Worm (Caenorhabditis elegans) whole organism, L1 larva: ENCODE results near the gene cutl-27.

Source experiments
- lin-14 ChIP-seq: fragments of 200-800 bp; sonication (Bioruptor generic); optimal IDR thresholded peaks from 2 replicates; lab custom pipeline; 2018; ENCODE audit warnings: mild to moderate bottlenecking, missing genetic modification characterization, moderate library complexity, missing compliant biosample characterization
- snpc-4 ChIP-seq: fragments of 150-350 bp; optimal IDR thresholded peaks from 2 replicates; lab custom pipeline; 2014; ENCODE audit warnings: missing biosample characterization, missing genetic modification characterization

ce11 chrIV:11871898-11872297 is 6.5 kb upstream of the cutl-27 start:
- TF ChIP-seq snpc-4 (tag; lab: Kevin White, UChicago) (no peak), lin-14 (GFP tag; lab: Kevin White, UChicago) (peak; percentile 33)
